Worm (Caenorhabditis elegans) whole organism, L3 larva: ENCODE results near the gene ntr-2.
A peak's percentile ranks its signal among the peaks of the same experiment; 100 is the strongest.

Source experiments
- R02D3.7 ChIP-seq: fragments of 150-350 bp; optimal IDR thresholded peaks from 2 replicates; lab custom pipeline; 2014; ENCODE audit warnings: missing biosample characterization, missing genetic modification characterization
- ama-1 ChIP-seq: fragments of 150-350 bp; optimal IDR thresholded peaks from 2 replicates; lab custom pipeline; 2018
- ceh-16 ChIP-seq: sonication (generic microtip); optimal IDR thresholded peaks from 2 replicates; lab custom pipeline; 2017; ENCODE audit warnings: missing biosample characterization, missing genetic modification characterization
- ceh-28 ChIP-seq: fragments of 150-350 bp; optimal IDR thresholded peaks from 2 replicates; lab custom pipeline; 2014; ENCODE audit warnings: missing biosample characterization, missing genetic modification reagents, missing genetic modification characterization
- ceh-9 ChIP-seq: sonication (generic microtip); optimal IDR thresholded peaks from 2 replicates; lab custom pipeline; 2018; ENCODE audit warnings: missing biosample characterization, missing genetic modification characterization
- daf-12 ChIP-seq: fragments of 150-350 bp; optimal IDR thresholded peaks from 2 replicates; lab custom pipeline; 2014; ENCODE audit warnings: missing biosample characterization, missing genetic modification reagents, missing genetic modification characterization
- egl-27 ChIP-seq: sonication (generic microtip); optimal IDR thresholded peaks from 4 replicates; lab custom pipeline; 2017; ENCODE audit warnings: missing biosample characterization, missing genetic modification reagents, missing genetic modification characterization
- egl-5 ChIP-seq: fragments of 150-350 bp; optimal IDR thresholded peaks from 2 replicates; lab custom pipeline; 2017; ENCODE audit warnings: missing biosample characterization, missing genetic modification reagents, missing genetic modification characterization, inconsistent platforms
- elt-1 ChIP-seq: fragments of 150-350 bp; optimal IDR thresholded peaks from 2 replicates; lab custom pipeline; 2014; ENCODE audit warnings: missing biosample characterization, missing genetic modification characterization
- elt-2 ChIP-seq: sonication (generic microtip); optimal IDR thresholded peaks from 2 replicates; lab custom pipeline; 2016; ENCODE audit warnings: missing genetic modification reagents, mild to moderate bottlenecking, missing genetic modification characterization, missing compliant biosample characterization
- elt-3 ChIP-seq, 3 experiments: fragments of 150-350 bp in 1 of 3; sonication (generic microtip) in 2 of 3; optimal IDR thresholded peaks; 2 replicates in 2 of 3; 4 replicates in 1 of 3; lab custom pipeline; 2014 to 2017; ENCODE audit warnings: missing biosample characterization in 3 of 3, missing genetic modification characterization in 3 of 3
- eor-1 ChIP-seq, 2 experiments: fragments of 150-350 bp; optimal IDR thresholded peaks; 2 replicates each; lab custom pipeline; 2014 to 2018; ENCODE audit warnings: missing biosample characterization in 2 of 2, missing genetic modification characterization in 2 of 2
- fkh-2 ChIP-seq: fragments of 150-350 bp; optimal IDR thresholded peaks from 2 replicates; lab custom pipeline; 2014; ENCODE audit warnings: missing biosample characterization, missing genetic modification reagents, missing genetic modification characterization
- fos-1 ChIP-seq: fragments of 150-350 bp; optimal IDR thresholded peaks from 2 replicates; lab custom pipeline; 2014; ENCODE audit warnings: missing biosample characterization, missing genetic modification characterization
- hmg-11 ChIP-seq: sonication (generic microtip); optimal IDR thresholded peaks from 2 replicates; lab custom pipeline; 2016; ENCODE audit warnings: missing genetic modification characterization, missing compliant biosample characterization
- jun-1 ChIP-seq: fragments of 150-350 bp; optimal IDR thresholded peaks from 2 replicates; lab custom pipeline; 2014; ENCODE audit warnings: missing biosample characterization, missing genetic modification reagents, missing genetic modification characterization
- lin-15B ChIP-seq: fragments of 150-350 bp; optimal IDR thresholded peaks from 2 replicates; lab custom pipeline; 2014; ENCODE audit warnings: missing biosample characterization, missing genetic modification characterization
- lin-39 ChIP-seq: fragments of 150-350 bp; optimal IDR thresholded peaks from 2 replicates; lab custom pipeline; 2018; ENCODE audit warnings: missing biosample characterization, missing genetic modification reagents, missing genetic modification characterization
- lsy-12 ChIP-seq: sonication (generic microtip); optimal IDR thresholded peaks from 2 replicates; lab custom pipeline; 2016; ENCODE audit warnings: mild to moderate bottlenecking, missing genetic modification characterization, missing compliant biosample characterization
- mdl-1 ChIP-seq: fragments of 150-350 bp; optimal IDR thresholded peaks from 2 replicates; lab custom pipeline; 2014; ENCODE audit warnings: missing biosample characterization, missing genetic modification characterization
- mml-1 ChIP-seq: fragments of 150-350 bp; sonication (generic microtip); optimal IDR thresholded peaks from 3 replicates; lab custom pipeline; 2014; ENCODE audit warnings: missing biosample characterization, missing genetic modification characterization
- nfya-1 ChIP-seq: sonication (generic microtip); optimal IDR thresholded peaks from 2 replicates; lab custom pipeline; 2017; ENCODE audit warnings: missing genetic modification characterization, mild to moderate bottlenecking, missing compliant biosample characterization, antibody characterized with exemption, moderate library complexity; ENCODE audit not compliant: insufficient read depth
- nhr-11 ChIP-seq: fragments of 150-350 bp; optimal IDR thresholded peaks from 2 replicates; lab custom pipeline; 2014; ENCODE audit warnings: missing biosample characterization, missing genetic modification characterization
- nhr-12 ChIP-seq: fragments of 150-350 bp; optimal IDR thresholded peaks from 2 replicates; lab custom pipeline; 2014; ENCODE audit warnings: missing biosample characterization, missing genetic modification characterization
- nhr-25 ChIP-seq: sonication (generic microtip); optimal IDR thresholded peaks from 2 replicates; lab custom pipeline; 2017; ENCODE audit warnings: missing biosample characterization, missing genetic modification characterization
- nhr-28 ChIP-seq: fragments of 150-350 bp; optimal IDR thresholded peaks from 2 replicates; lab custom pipeline; 2014; ENCODE audit warnings: missing biosample characterization, missing genetic modification characterization
- nhr-43 ChIP-seq: sonication (generic microtip); optimal IDR thresholded peaks from 2 replicates; lab custom pipeline; 2016; ENCODE audit warnings: mild to moderate bottlenecking, missing genetic modification characterization, missing compliant biosample characterization; ENCODE audit not compliant: poor library complexity, severe bottlenecking
- nhr-67 ChIP-seq: fragments of 150-350 bp; optimal IDR thresholded peaks from 2 replicates; lab custom pipeline; 2014; ENCODE audit warnings: missing biosample characterization, missing genetic modification characterization
- nhr-76 ChIP-seq: fragments of 150-350 bp; sonication (generic microtip); optimal IDR thresholded peaks from 5 replicates; lab custom pipeline; 2014; ENCODE audit warnings: missing biosample characterization, missing genetic modification characterization
- nhr-77 ChIP-seq: fragments of 150-350 bp; optimal IDR thresholded peaks from 2 replicates; lab custom pipeline; 2014; ENCODE audit warnings: missing biosample characterization, missing genetic modification characterization
- pha-4 ChIP-seq: fragments of 150-350 bp; optimal IDR thresholded peaks from 2 replicates; lab custom pipeline; 2014; ENCODE audit warnings: missing biosample characterization, missing genetic modification reagents, missing genetic modification characterization
- pqm-1 ChIP-seq: fragments of 150-350 bp; optimal IDR thresholded peaks from 2 replicates; lab custom pipeline; 2017; ENCODE audit warnings: missing biosample characterization, missing genetic modification characterization, inconsistent platforms
- sea-2 ChIP-seq: fragments of 150-350 bp; sonication (generic microtip); optimal IDR thresholded peaks from 4 replicates; lab custom pipeline; 2014; ENCODE audit warnings: missing biosample characterization, missing genetic modification reagents, missing genetic modification characterization
- skn-1 ChIP-seq: fragments of 150-350 bp; optimal IDR thresholded peaks from 2 replicates; lab custom pipeline; 2014; ENCODE audit warnings: missing biosample characterization, missing genetic modification characterization
- unc-39 ChIP-seq: sonication (generic microtip); optimal IDR thresholded peaks from 4 replicates; lab custom pipeline; 2017; ENCODE audit warnings: missing biosample characterization, missing genetic modification characterization
- ztf-11 ChIP-seq: fragments of 150-350 bp; optimal IDR thresholded peaks from 2 replicates; lab custom pipeline; 2014; ENCODE audit warnings: missing biosample characterization, missing genetic modification characterization

The ntr-2 gene

ce11 chrX:14885855-14886254 is 42.9 kb downstream of the ntr-2 start:
- TF ChIP-seq elt-2 (no peak), mdl-1 (tag; lab: Kevin White, UChicago) (no peak), skn-1 (tag; lab: Kevin White, UChicago) (no peak), ceh-28 (tag; lab: Kevin White, UChicago) (no peak), pqm-1 (tag; lab: Kevin White, UChicago) (no peak), egl-5 (tag; lab: Kevin White, UChicago) (no peak), nhr-76 (tag; lab: Kevin White, UChicago) (no peak), lin-15B (tag; lab: Kevin White, UChicago) (no peak), sea-2 (GFP tag; lab: Kevin White, UChicago) (no peak), pha-4 (tag; lab: Kevin White, UChicago) (no peak), daf-12 (tag; lab: Kevin White, UChicago) (no peak), hmg-11 (tag; lab: Kevin White, UChicago) (no peak), eor-1 (tag; optimal IDR thresholded peaks at IDR 0.05; lab: Kevin White, UChicago) (no peak), lin-39 (tag; lab: Kevin White, UChicago) (no peak), elt-3 (tag; optimal IDR thresholded peaks at IDR 0.05; lab: Kevin White, UChicago) (no peak), lsy-12 (tag; lab: Kevin White, UChicago) (no peak), elt-1 (tag; lab: Kevin White, UChicago) (no peak), unc-39 (tag; lab: Kevin White, UChicago) (no peak)

ce11 chrX:14881119-14881518 is 47.6 kb downstream of the ntr-2 start, which contains the start of gene flp-8:
Gene flp-8, plus strand, starts transcription at chrX:14881419.
- TF ChIP-seq ceh-9 (tag; lab: Kevin White, UChicago) = no peak
- no peak for TF ChIP-seq ceh-16
- no peak for TF ChIP-seq mdl-1 (tag; lab: Kevin White, UChicago)
- no peak for TF ChIP-seq jun-1 (tag; lab: Kevin White, UChicago)
- TF ChIP-seq skn-1 (tag; lab: Kevin White, UChicago) = no peak
- TF ChIP-seq egl-27 = no peak
- no peak for TF ChIP-seq nhr-77 (tag; lab: Kevin White, UChicago)
- no peak for TF ChIP-seq sea-2 (GFP tag; lab: Kevin White, UChicago)
- no peak for TF ChIP-seq nhr-28 (tag; lab: Kevin White, UChicago)
- TF ChIP-seq pha-4 (tag; lab: Kevin White, UChicago) = no peak
- TF ChIP-seq daf-12 (tag; lab: Kevin White, UChicago) = no peak
- TF ChIP-seq ztf-11 = no peak
- TF ChIP-seq ama-1 (lab: Kevin White, UChicago) = no peak
- no peak for TF ChIP-seq pqm-1 (tag; lab: Kevin White, UChicago)
- no peak for TF ChIP-seq lsy-12 (tag; lab: Kevin White, UChicago)
- TF ChIP-seq nhr-11 (tag; lab: Kevin White, UChicago) = no peak
- TF ChIP-seq elt-1 (tag; lab: Kevin White, UChicago) = no peak
- no peak for TF ChIP-seq mml-1 (tag; lab: Kevin White, UChicago)
- TF ChIP-seq fos-1 (tag; lab: Kevin White, UChicago) = no peak

- no peak for TF ChIP-seq nhr-43 (tag; lab: Kevin White, UChicago)
- TF ChIP-seq daf-12 (tag; lab: Kevin White, UChicago) = no peak
- TF ChIP-seq ceh-9 (tag; lab: Kevin White, UChicago) = no peak
- TF ChIP-seq sea-2 (GFP tag; lab: Kevin White, UChicago) = no peak
- no peak for TF ChIP-seq nhr-12 (tag; lab: Kevin White, UChicago)
- TF ChIP-seq R02D3.7 (tag; lab: Kevin White, UChicago) = no peak
- TF ChIP-seq fkh-2 (tag; lab: Kevin White, UChicago) = no peak
- TF ChIP-seq ama-1 (lab: Kevin White, UChicago) = no peak
- TF ChIP-seq nhr-25 (tag; lab: Kevin White, UChicago) = no peak
- no peak for TF ChIP-seq unc-39 (tag; lab: Kevin White, UChicago)
- TF ChIP-seq nfya-1 = no peak
- TF ChIP-seq mml-1 (tag; lab: Kevin White, UChicago) = no peak
- TF ChIP-seq elt-3 (tag; optimal IDR thresholded peaks at IDR 0.05; lab: Kevin White, UChicago) = no peak
- TF ChIP-seq fos-1 (tag; lab: Kevin White, UChicago) = no peak
- TF ChIP-seq nhr-67 (tag; lab: Kevin White, UChicago) = no peak
These were observed 51.1 kb downstream of the ntr-2 start for ce11 chrX:14877691-14878090.

ce11 chrX:14875668-14876067 is 53.1 kb downstream of the ntr-2 start, which contains the start of gene sssh-1:
Gene sssh-1, plus strand, starts transcription at chrX:14875968.
- peak; percentile 51 for TF ChIP-seq pha-4 (tag; lab: Kevin White, UChicago)
- no peak for TF ChIP-seq mml-1 (tag; lab: Kevin White, UChicago)
